Worm (Caenorhabditis elegans) whole organism, young adult: ENCODE measurements around the gene ZK822.10.

Source experiments
- C06A6.2 ChIP-seq: fragments of 200-800 bp; sonication (Bioruptor generic); conservative IDR thresholded peaks from 2 replicates; pipeline ENCODE4 v1.3.6; 2022; ENCODE audit warnings: missing genetic modification characterization, missing compliant biosample characterization
- D2030.7 ChIP-seq: fragments of 200-800 bp; sonication (Bioruptor generic); IDR thresholded peaks from 2 replicates; pipeline ENCODE4 v1.3.6; 2022; ENCODE audit warnings: missing genetic modification reagents, missing genetic modification characterization, missing compliant biosample characterization
- F23B12.7 ChIP-seq: sonication (generic microtip); optimal IDR thresholded peaks from 2 replicates; lab custom pipeline; 2017; ENCODE audit warnings: missing genetic modification characterization, mild to moderate bottlenecking, missing compliant biosample characterization, antibody characterized with exemption, moderate library complexity; ENCODE audit not compliant: insufficient read depth
- F52B5.7 ChIP-seq: sonication (generic microtip); optimal IDR thresholded peaks from 2 replicates; lab custom pipeline; 2016; ENCODE audit warnings: mild to moderate bottlenecking, missing genetic modification characterization, missing compliant biosample characterization
- K11D2.4 ChIP-seq: fragments of 200-800 bp; sonication (Bioruptor generic); IDR thresholded peaks from 2 replicates; pipeline ENCODE4 v1.3.6; 2022; ENCODE audit warnings: missing genetic modification reagents, missing genetic modification characterization, missing compliant biosample characterization
- T07F8.4 ChIP-seq: sonication (generic microtip); optimal IDR thresholded peaks from 2 replicates; lab custom pipeline; 2016; ENCODE audit warnings: mild to moderate bottlenecking, missing genetic modification characterization, moderate library complexity, missing compliant biosample characterization
- Y53G8AR.9 ChIP-seq: fragments of 200-800 bp; sonication (Bioruptor generic); conservative IDR thresholded peaks from 2 replicates; pipeline ENCODE4 v1.3.6; 2022; ENCODE audit warnings: missing genetic modification reagents, missing genetic modification characterization, missing compliant biosample characterization
- Y56A3A.18 ChIP-seq: fragments of 200-800 bp; sonication (Bioruptor generic); IDR thresholded peaks from 2 replicates; pipeline ENCODE4 v1.3.6; 2022; ENCODE audit warnings: missing genetic modification reagents, missing genetic modification characterization, missing compliant biosample characterization
- Y95B8A.8 ChIP-seq: fragments of 200-800 bp; sonication (Bioruptor generic); IDR thresholded peaks from 2 replicates; pipeline ENCODE4 v1.3.6; 2022; ENCODE audit warnings: missing genetic modification reagents, missing genetic modification characterization, missing compliant biosample characterization
- ZK185.1 ChIP-seq: sonication (generic microtip); optimal IDR thresholded peaks from 2 replicates; lab custom pipeline; 2016; ENCODE audit warnings: mild to moderate bottlenecking, missing genetic modification characterization, missing compliant biosample characterization; ENCODE audit not compliant: poor library complexity, severe bottlenecking
- ama-1 ChIP-seq, 3 experiments: fragments of 150-350 bp in 1 of 3; sonication (generic microtip) in 2 of 3; optimal IDR thresholded peaks; 2 replicates each; lab custom pipeline; 2014 to 2018; ENCODE audit warnings: missing biosample characterization in 2 of 3, missing genetic modification characterization in 2 of 3, missing genetic modification reagents in 2 of 3
- atf-7 ChIP-seq: sonication (generic microtip); optimal IDR thresholded peaks from 2 replicates; lab custom pipeline; 2017; ENCODE audit warnings: mild to moderate bottlenecking, missing genetic modification characterization, missing compliant biosample characterization
- athp-1 ChIP-seq: sonication (generic microtip); optimal IDR thresholded peaks from 2 replicates; lab custom pipeline; 2017; ENCODE audit warnings: mild to moderate bottlenecking, missing genetic modification characterization, missing compliant biosample characterization
- cebp-1 ChIP-seq, 2 experiments: fragments of 200-800 bp in 1 of 2; sonication (Bioruptor generic) in 1 of 2; sonication (generic microtip) in 1 of 2; IDR thresholded peaks in 1 of 2; optimal IDR thresholded peaks in 1 of 2; 2 replicates each; pipeline versions ENCODE4 v1.3.6 to Lab custom; 2017 to 2022; ENCODE audit warnings: missing compliant biosample characterization in 2 of 2, missing genetic modification characterization in 2 of 2, mild to moderate bottlenecking in 1 of 2, missing genetic modification reagents in 1 of 2, moderate library complexity in 1 of 2
- cebp-2 ChIP-seq: fragments of 200-800 bp; sonication (Bioruptor generic); IDR thresholded peaks from 2 replicates; pipeline ENCODE4 v1.3.6; 2022; ENCODE audit warnings: missing genetic modification characterization, missing compliant biosample characterization
- ceh-91 ChIP-seq: fragments of 200-800 bp; sonication (Bioruptor generic); IDR thresholded peaks from 2 replicates; pipeline ENCODE4 v1.3.6; 2022; ENCODE audit warnings: missing genetic modification reagents, missing genetic modification characterization, missing compliant biosample characterization
- chd-7 ChIP-seq: sonication (generic microtip); optimal IDR thresholded peaks from 2 replicates; lab custom pipeline; 2016; ENCODE audit warnings: mild to moderate bottlenecking, missing genetic modification characterization, moderate library complexity, missing compliant biosample characterization
- die-1 ChIP-seq: sonication (generic microtip); optimal IDR thresholded peaks from 2 replicates; lab custom pipeline; 2016; ENCODE audit warnings: missing genotype, mild to moderate bottlenecking, missing genetic modification characterization, missing compliant biosample characterization
- dox-1 ChIP-seq: fragments of 200-800 bp; sonication (Bioruptor generic); IDR thresholded peaks from 2 replicates; pipeline ENCODE4 v1.3.6; 2022; ENCODE audit warnings: missing genetic modification reagents, missing genetic modification characterization, missing compliant biosample characterization
- dpl-1 ChIP-seq: fragments of 150-350 bp; optimal IDR thresholded peaks from 2 replicates; lab custom pipeline; 2014; ENCODE audit warnings: missing biosample characterization, missing genetic modification reagents, missing genetic modification characterization
- efl-1 ChIP-seq: fragments of 150-350 bp; optimal IDR thresholded peaks from 2 replicates; lab custom pipeline; 2014; ENCODE audit warnings: missing biosample characterization, missing genetic modification reagents, missing genetic modification characterization
- ekl-4 ChIP-seq: fragments of 200-800 bp; sonication (Bioruptor generic); IDR thresholded peaks from 2 replicates; pipeline ENCODE4 v1.3.6; 2022; ENCODE audit warnings: missing genetic modification reagents, missing genetic modification characterization, missing compliant biosample characterization
- hlh-12 ChIP-seq: sonication (generic microtip); optimal IDR thresholded peaks from 2 replicates; lab custom pipeline; 2016; ENCODE audit warnings: missing genetic modification characterization, missing compliant biosample characterization
- hrde-1 ChIP-seq: sonication (generic microtip); optimal IDR thresholded peaks from 2 replicates; lab custom pipeline; 2016; ENCODE audit warnings: missing genetic modification characterization, mild to moderate bottlenecking, missing compliant biosample characterization, moderate library complexity, missing genotype, missing genetic modification reagents, borderline replicate concordance
- hsf-1 ChIP-seq: fragments of 200-800 bp; sonication (Bioruptor generic); IDR thresholded peaks from 2 replicates; pipeline ENCODE4 v1.3.6; 2022; ENCODE audit warnings: missing genetic modification reagents, missing genetic modification characterization, missing compliant biosample characterization
- lag-1 ChIP-seq: fragments of 200-800 bp; sonication (Bioruptor generic); IDR thresholded peaks from 2 replicates; pipeline ENCODE4 v1.3.6; 2022; ENCODE audit warnings: missing genetic modification reagents, missing genetic modification characterization, missing compliant biosample characterization
- let-526 ChIP-seq: fragments of 200-800 bp; sonication (Bioruptor generic); IDR thresholded peaks from 2 replicates; pipeline ENCODE4 v1.3.6; 2022; ENCODE audit warnings: missing genetic modification reagents, missing genetic modification characterization, missing compliant biosample characterization
- lin-35 ChIP-seq, 3 experiments: fragments of 150-350 bp in 2 of 3; sonication (generic microtip) in 1 of 3; optimal IDR thresholded peaks; 2 replicates each; lab custom pipeline; 2014 to 2018; ENCODE audit warnings: missing biosample characterization in 3 of 3, missing genetic modification characterization in 3 of 3, missing genetic modification reagents in 3 of 3
- lin-54 ChIP-seq: fragments of 200-800 bp; sonication (Bioruptor generic); optimal IDR thresholded peaks from 2 replicates; lab custom pipeline; 2018; ENCODE audit warnings: mild to moderate bottlenecking, missing genetic modification characterization, missing compliant biosample characterization
- lir-1 ChIP-seq: fragments of 200-800 bp; sonication (Bioruptor generic); conservative IDR thresholded peaks from 2 replicates; pipeline ENCODE4 v1.3.6; 2022; ENCODE audit warnings: missing genetic modification reagents, missing genetic modification characterization, missing compliant biosample characterization
- madf-3 ChIP-seq: fragments of 200-800 bp; sonication (Bioruptor generic); IDR thresholded peaks from 2 replicates; pipeline ENCODE4 v1.3.6; 2022; ENCODE audit warnings: missing genetic modification reagents, missing genetic modification characterization, missing compliant biosample characterization
- madf-6 ChIP-seq: fragments of 200-800 bp; sonication (Bioruptor generic); IDR thresholded peaks from 2 replicates; pipeline ENCODE4 v1.3.6; 2022; ENCODE audit warnings: missing genetic modification reagents, missing genetic modification characterization, missing compliant biosample characterization
- mes-4 ChIP-seq: sonication (generic microtip); optimal IDR thresholded peaks from 2 replicates; lab custom pipeline; 2016; ENCODE audit warnings: missing genotype, missing genetic modification characterization, missing compliant biosample characterization
- nhr-120 ChIP-seq: fragments of 200-800 bp; sonication (Bioruptor generic); IDR thresholded peaks from 2 replicates; pipeline ENCODE4 v1.3.6; 2022; ENCODE audit warnings: missing genetic modification characterization, missing compliant biosample characterization
- pbrm-1 ChIP-seq: fragments of 200-800 bp; sonication (Bioruptor generic); IDR thresholded peaks from 2 replicates; pipeline ENCODE4 v1.3.6; 2022; ENCODE audit warnings: missing genetic modification reagents, missing genetic modification characterization, missing compliant biosample characterization
- pha-4 ChIP-seq: fragments of 150-350 bp; sonication (generic microtip); optimal IDR thresholded peaks from 2 replicates; lab custom pipeline; 2014; ENCODE audit warnings: missing biosample characterization, missing genetic modification reagents, missing genetic modification characterization
- rcor-1 ChIP-seq: fragments of 200-800 bp; sonication (Bioruptor generic); IDR thresholded peaks from 2 replicates; pipeline ENCODE4 v1.3.6; 2022; ENCODE audit warnings: missing genetic modification reagents, missing genetic modification characterization, missing compliant biosample characterization
- repo-1 ChIP-seq: sonication (generic microtip); optimal IDR thresholded peaks from 2 replicates; lab custom pipeline; 2017; ENCODE audit warnings: mild to moderate bottlenecking, missing genetic modification characterization, missing compliant biosample characterization
- rpc-1 ChIP-seq, 2 experiments: fragments of 150-350 bp in 1 of 2; sonication (generic microtip) in 1 of 2; optimal IDR thresholded peaks; 2 replicates each; lab custom pipeline; 2014 to 2018; ENCODE audit warnings: missing biosample characterization in 1 of 2, missing genetic modification characterization in 1 of 2, missing genetic modification reagents in 1 of 2, missing genotype in 1 of 2
- sdz-38 ChIP-seq: sonication (generic microtip); optimal IDR thresholded peaks from 2 replicates; lab custom pipeline; 2016; ENCODE audit warnings: missing genotype, missing genetic modification characterization, missing compliant biosample characterization
- snpc-4 ChIP-seq, 5 experiments: fragments of 150-350 bp in 1 of 5; sonication (generic microtip) in 4 of 5; optimal IDR thresholded peaks; 2 replicates each; lab custom pipeline; 2014 to 2018; ENCODE audit warnings: missing genetic modification characterization in 5 of 5, missing biosample characterization in 3 of 5, antibody characterized with exemption in 2 of 5, mild to moderate bottlenecking in 2 of 5, missing compliant biosample characterization in 2 of 5, missing genotype in 2 of 5, moderate library complexity in 2 of 5, missing genetic modification reagents in 1 of 5
- tlf-1 ChIP-seq: fragments of 200-800 bp; sonication (Bioruptor generic); optimal IDR thresholded peaks from 2 replicates; lab custom pipeline; 2018; ENCODE audit warnings: mild to moderate bottlenecking, missing genetic modification characterization, missing compliant biosample characterization
- unc-130 ChIP-seq: sonication (generic microtip); optimal IDR thresholded peaks from 2 replicates; lab custom pipeline; 2016; ENCODE audit warnings: missing genetic modification reagents, missing genetic modification characterization, missing compliant biosample characterization
- unc-62 ChIP-seq: fragments of 150-350 bp; optimal IDR thresholded peaks from 2 replicates; lab custom pipeline; 2014; ENCODE audit warnings: missing biosample characterization, missing genetic modification reagents, missing genetic modification characterization
- ztf-18 ChIP-seq: sonication (generic microtip); optimal IDR thresholded peaks from 2 replicates; lab custom pipeline; 2016; ENCODE audit warnings: missing genotype, mild to moderate bottlenecking, missing genetic modification characterization, missing compliant biosample characterization
- ztf-22 ChIP-seq: fragments of 200-800 bp; sonication (Bioruptor generic); optimal IDR thresholded peaks from 2 replicates; lab custom pipeline; 2018; ENCODE audit warnings: mild to moderate bottlenecking, missing genetic modification characterization, moderate library complexity, missing compliant biosample characterization

The ZK822.10 gene

DNA sequence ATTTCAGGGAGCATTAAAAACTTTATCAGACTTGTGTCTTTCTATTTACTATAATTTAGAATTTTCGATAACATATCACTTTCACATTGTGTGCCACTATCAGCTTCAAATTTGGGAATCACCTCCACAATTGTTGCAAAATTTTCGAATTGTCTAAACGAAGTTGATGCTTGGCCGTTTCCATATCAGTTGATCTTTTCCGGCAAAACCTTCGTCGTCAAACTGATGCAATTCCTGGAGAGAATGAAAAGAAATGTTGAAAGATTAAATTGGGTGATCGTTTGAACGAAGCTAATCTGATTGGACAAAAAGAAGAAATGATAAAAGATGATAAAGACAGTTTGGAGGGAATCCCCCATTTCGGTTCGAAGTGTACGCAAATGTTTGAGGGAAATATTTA lies 38.7 kb downstream of the ZK822.10 start (continued):
- peak; percentile 79 for TF ChIP-seq chd-7 (tag; lab: Kevin White, UChicago)
- peak; percentile 28 for TF ChIP-seq die-1 (tag; lab: Kevin White, UChicago)
- TF ChIP-seq sdz-38 (tag; lab: Kevin White, UChicago) = no peak
- TF ChIP-seq pha-4 (tag; lab: Kevin White, UChicago) = peak; percentile 71
- TF ChIP-seq C06A6.2 = peak; percentile 63; the same call in 1 of the 2 replicates
- 0 out of 2 replicates have a peak, but pooled peaks have one; percentile 16 for TF ChIP-seq rcor-1 (GFP tag; lab: Robert Waterston, UW)
- peak; percentile 81 for TF ChIP-seq repo-1 (tag; lab: Kevin White, UChicago)
- TF ChIP-seq ama-1 (optimal IDR thresholded peaks at IDR 0.05; lab: Kevin White, UChicago) = peak; percentile 64
- peak in 1 of 2 experiments; percentile 24 for TF ChIP-seq ama-1 (GFP tag; optimal IDR thresholded peaks at IDR 0.05; lab: Kevin White, UChicago)
- peak; percentile 43; the same call in 1 of the 2 replicates for TF ChIP-seq madf-6 (GFP tag; lab: Robert Waterston, UW)
- no peak for TF ChIP-seq lag-1 (GFP tag; lab: Robert Waterston, UW)
- no peak for TF ChIP-seq dpl-1 (GFP tag; lab: Kevin White, UChicago)
- TF ChIP-seq Y95B8A.8 (GFP tag; lab: Robert Waterston, UW) = no peak
- peak; percentile 67; the same call in 1 of the 2 replicates for TF ChIP-seq madf-3 (GFP tag; lab: Robert Waterston, UW)
- no peak for TF ChIP-seq rpc-1 (optimal IDR thresholded peaks at IDR 0.05; lab: Kevin White, UChicago)
- TF ChIP-seq rpc-1 (tag; optimal IDR thresholded peaks at IDR 0.05; lab: Kevin White, UChicago) = no peak
- peak; percentile 64 for TF ChIP-seq lin-54 (GFP tag; lab: Kevin White, UChicago)
- TF ChIP-seq unc-62 (GFP tag; lab: Kevin White, UChicago) = no peak
- peak; percentile 21; the same call in 1 of the 2 replicates for TF ChIP-seq dox-1 (GFP tag; lab: Robert Waterston, UW)
- TF ChIP-seq tlf-1 (GFP tag; lab: Kevin White, UChicago) = peak; percentile 64
- TF ChIP-seq F52B5.7 (tag; lab: Kevin White, UChicago) = peak; percentile 55
- no peak for TF ChIP-seq snpc-4 (GFP tag; optimal IDR thresholded peaks at IDR 0.05; lab: Kevin White, UChicago)
- peak in 1 of 4 experiments; percentile 34 for TF ChIP-seq snpc-4 (tag; optimal IDR thresholded peaks at IDR 0.05; lab: Kevin White, UChicago)
- no peak for TF ChIP-seq let-526 (GFP tag; lab: Robert Waterston, UW)
- peak; percentile 71 for TF ChIP-seq ztf-22 (GFP tag; lab: Kevin White, UChicago)
- TF ChIP-seq nhr-120 (GFP tag; lab: Robert Waterston, UW) = no peak
- peak in 1 of 3 experiments; percentile 53 for TF ChIP-seq lin-35 (GFP tag; optimal IDR thresholded peaks at IDR 0.05; lab: Kevin White, UChicago)
- no peak for TF ChIP-seq mes-4
- TF ChIP-seq hrde-1 (tag; lab: Kevin White, UChicago) = peak; percentile 16
- TF ChIP-seq hlh-12 (tag; lab: Kevin White, UChicago) = no peak
- no peak for TF ChIP-seq lir-1 (GFP tag; lab: Robert Waterston, UW)
- no peak for TF ChIP-seq T07F8.4 (tag; lab: Kevin White, UChicago)
- no peak for TF ChIP-seq cebp-2
- TF ChIP-seq atf-7 = peak; percentile 92
- peak; percentile 67 for TF ChIP-seq Y56A3A.18 (GFP tag; lab: Robert Waterston, UW)
- 0 out of 2 replicates have a peak, but pooled peaks have one; percentile 22 for TF ChIP-seq K11D2.4
- TF ChIP-seq ztf-18 (tag; lab: Kevin White, UChicago) = peak; percentile 26
- TF ChIP-seq ceh-91 (GFP tag; lab: Robert Waterston, UW) = no peak
- TF ChIP-seq athp-1 = peak; percentile 19
- peak; percentile 57; the same call in 1 of the 2 replicates for TF ChIP-seq hsf-1 (GFP tag; lab: Robert Waterston, UW)
- peak; percentile 63 for TF ChIP-seq cebp-1 (GFP tag; IDR thresholded peaks at IDR 0.05; lab: Robert Waterston, UW)
- peak; percentile 65 for TF ChIP-seq cebp-1 (tag; optimal IDR thresholded peaks at IDR 0.05; lab: Kevin White, UChicago)
- no peak for TF ChIP-seq efl-1 (GFP tag; lab: Kevin White, UChicago)
- TF ChIP-seq unc-130 (GFP tag; lab: Kevin White, UChicago) = no peak
- TF ChIP-seq ekl-4 (GFP tag; lab: Robert Waterston, UW) = peak; percentile 69; the same call in 1 of the 2 replicates
- 0 out of 2 replicates have a peak, but pooled peaks have one; percentile 20 for TF ChIP-seq D2030.7 (GFP tag; lab: Robert Waterston, UW)
- peak; percentile 8 for TF ChIP-seq F23B12.7 (tag; lab: Kevin White, UChicago)
- peak; percentile 44; the same call in 1 of the 2 replicates for TF ChIP-seq pbrm-1 (GFP tag; lab: Robert Waterston, UW)
- peak; percentile 45 for TF ChIP-seq ZK185.1 (tag; lab: Kevin White, UChicago)
- TF ChIP-seq Y53G8AR.9 (GFP tag; lab: Robert Waterston, UW) = peak; percentile 83
